Worm (Caenorhabditis elegans) whole organism, early embryonic: Measurements from ENCODE around the gene dkc-1.

ENCODE experiments used
- B0310.2 ChIP-seq: sonication (generic microtip); optimal IDR thresholded peaks from 2 replicates; lab custom pipeline; 2016; ENCODE audit warnings: mild to moderate bottlenecking, missing genetic modification characterization, missing compliant biosample characterization
- F13C5.2 ChIP-seq: sonication (generic microtip); optimal IDR thresholded peaks from 2 replicates; lab custom pipeline; 2017; ENCODE audit warnings: mild to moderate bottlenecking, missing genetic modification characterization, inconsistent platforms, missing compliant biosample characterization
- aly-1 ChIP-seq: sonication (generic microtip); optimal IDR thresholded peaks from 2 replicates; lab custom pipeline; 2016; ENCODE audit warnings: missing genetic modification characterization, missing compliant biosample characterization
- ama-1 ChIP-seq: fragments of 150-350 bp; optimal IDR thresholded peaks from 2 replicates; lab custom pipeline; 2014
- ceh-13 ChIP-seq: fragments of 200-800 bp; sonication (Bioruptor generic); optimal IDR thresholded peaks from 2 replicates; lab custom pipeline; 2018; ENCODE audit warnings: mild to moderate bottlenecking, missing genetic modification characterization, missing compliant biosample characterization
- ceh-36 ChIP-seq: sonication (generic microtip); optimal IDR thresholded peaks from 2 replicates; lab custom pipeline; 2016; ENCODE audit warnings: missing genetic modification characterization, inconsistent platforms, missing compliant biosample characterization
- ets-7 ChIP-seq: sonication (generic microtip); optimal IDR thresholded peaks from 2 replicates; lab custom pipeline; 2016; ENCODE audit warnings: missing genotype, missing genetic modification characterization, missing compliant biosample characterization
- flt-1 ChIP-seq: fragments of 200-800 bp; sonication (Bioruptor generic); IDR thresholded peaks from 2 replicates; pipeline ENCODE4 v1.3.6; 2022; ENCODE audit warnings: missing genetic modification characterization, missing compliant biosample characterization
- hmbx-1 ChIP-seq: sonication (generic microtip); optimal IDR thresholded peaks from 2 replicates; lab custom pipeline; 2016; ENCODE audit warnings: mild to moderate bottlenecking, missing genetic modification characterization, missing compliant biosample characterization
- hmg-4 ChIP-seq: fragments of 200-800 bp; sonication (Bioruptor generic); optimal IDR thresholded peaks from 2 replicates; lab custom pipeline; 2018; ENCODE audit warnings: mild to moderate bottlenecking, missing genetic modification characterization, missing compliant biosample characterization
- hnd-1 ChIP-seq: sonication (generic microtip); optimal IDR thresholded peaks from 2 replicates; lab custom pipeline; 2016; ENCODE audit warnings: missing genetic modification characterization, missing compliant biosample characterization
- pes-1 ChIP-seq: fragments of 200-800 bp; sonication (Bioruptor generic); IDR thresholded peaks from 2 replicates; pipeline ENCODE4 v1.3.6; 2022; ENCODE audit warnings: missing genetic modification reagents, missing genetic modification characterization, missing compliant biosample characterization
- scrt-1 ChIP-seq: fragments of 200-800 bp; sonication (Bioruptor generic); IDR thresholded peaks from 2 replicates; pipeline ENCODE4 v1.3.6; 2022; ENCODE audit warnings: missing genetic modification characterization, missing compliant biosample characterization
- sea-1 ChIP-seq: fragments of 200-800 bp; sonication (Bioruptor generic); conservative IDR thresholded peaks from 2 replicates; pipeline ENCODE4 v1.3.6; 2022; ENCODE audit warnings: missing genetic modification characterization, missing compliant biosample characterization
- tbx-11 ChIP-seq: fragments of 200-800 bp; sonication (Bioruptor generic); IDR thresholded peaks from 2 replicates; pipeline ENCODE4 v1.3.6; 2022; ENCODE audit warnings: missing genetic modification characterization, missing compliant biosample characterization
- tbx-37 ChIP-seq: fragments of 200-800 bp; sonication (Bioruptor generic); conservative IDR thresholded peaks from 2 replicates; pipeline ENCODE4 v1.3.6; 2022; ENCODE audit warnings: missing genetic modification reagents, missing genetic modification characterization, missing compliant biosample characterization
- tra-4 ChIP-seq: sonication (generic microtip); optimal IDR thresholded peaks from 2 replicates; lab custom pipeline; 2017; ENCODE audit warnings: missing genetic modification characterization, missing compliant biosample characterization

The dkc-1 gene

ce11 chrIII:10755480-10756066, 7.3 kb downstream of the dkc-1 start, which contains the start of gene hpl-2:
hpl-2 (minus strand) TSS chrIII:10755530.
- TF ChIP-seq pes-1 (GFP tag; lab: Robert Waterston, UW) (no peak), F13C5.2 (no peak), B0310.2 (tag; lab: Kevin White, UChicago) (no peak), ceh-36 (tag; lab: Kevin White, UChicago) (no peak), hmbx-1 (tag; lab: Kevin White, UChicago) (no peak), hnd-1 (tag; lab: Kevin White, UChicago) (no peak), ceh-13 (GFP tag; lab: Kevin White, UChicago) (no peak), flt-1 (GFP tag; lab: Robert Waterston, UW) (no peak), sea-1 (no peak), tbx-37 (GFP tag; lab: Robert Waterston, UW) (no peak), tra-4 (tag; lab: Kevin White, UChicago) (no peak), scrt-1 (GFP tag; lab: Robert Waterston, UW) (no peak), ama-1 (lab: Kevin White, UChicago) (no peak), hmg-4 (GFP tag; lab: Kevin White, UChicago) (no peak), tbx-11 (no peak)

- TF ChIP-seq F13C5.2 (no peak), pes-1 (GFP tag; lab: Robert Waterston, UW) (no peak), tra-4 (tag; lab: Kevin White, UChicago) (no peak), ama-1 (lab: Kevin White, UChicago) (no peak), ceh-36 (tag; lab: Kevin White, UChicago) (no peak), sea-1 (no peak), hmbx-1 (tag; lab: Kevin White, UChicago) (no peak), tbx-11 (no peak), hnd-1 (tag; lab: Kevin White, UChicago) (no peak), scrt-1 (GFP tag; lab: Robert Waterston, UW) (no peak), ceh-13 (GFP tag; lab: Kevin White, UChicago) (no peak), flt-1 (GFP tag; lab: Robert Waterston, UW) (no peak), B0310.2 (tag; lab: Kevin White, UChicago) (no peak), aly-1 (tag; lab: Kevin White, UChicago) (no peak), ets-7 (no peak), hmg-4 (GFP tag; lab: Kevin White, UChicago) (no peak), tbx-37 (GFP tag; lab: Robert Waterston, UW) (no peak)
Measured at ce11 chrIII:10757540-10757939, 9.3 kb downstream of the dkc-1 start, which contains the start of gene rnf-113. rnf-113 (minus strand) TSS chrIII:10757640.

- TF ChIP-seq scrt-1 (GFP tag; lab: Robert Waterston, UW) = no peak
- no peak for TF ChIP-seq F13C5.2
- no peak for TF ChIP-seq tbx-11
- TF ChIP-seq ceh-13 (GFP tag; lab: Kevin White, UChicago) = no peak
- no peak for TF ChIP-seq B0310.2 (tag; lab: Kevin White, UChicago)
- TF ChIP-seq ets-7 = no peak
- no peak for TF ChIP-seq ceh-36 (tag; lab: Kevin White, UChicago)
- TF ChIP-seq pes-1 (GFP tag; lab: Robert Waterston, UW) = no peak
- TF ChIP-seq sea-1 = no peak
- no peak for TF ChIP-seq hmg-4 (GFP tag; lab: Kevin White, UChicago)
- no peak for TF ChIP-seq tbx-37 (GFP tag; lab: Robert Waterston, UW)
- no peak for TF ChIP-seq hmbx-1 (tag; lab: Kevin White, UChicago)
- no peak for TF ChIP-seq ama-1 (lab: Kevin White, UChicago)
Measured at ce11 chrIII:10758422-10758821, 10.2 kb downstream of the dkc-1 start, which contains the start of gene K01G5.10. K01G5.10 (minus strand) TSS chrIII:10758522.

ce11 chrIII:10759050-10760023, 11.1 kb downstream of the dkc-1 start, which contains the start of gene tasp-1:
tasp-1 (plus strand) TSS chrIII:10759307.
- TF ChIP-seq B0310.2 (tag; lab: Kevin White, UChicago) = peak; percentile 67
- TF ChIP-seq hnd-1 (tag; lab: Kevin White, UChicago) = peak; percentile 74
- peak; percentile 66 for TF ChIP-seq ceh-13 (GFP tag; lab: Kevin White, UChicago)
- TF ChIP-seq sea-1 = peak; percentile 96
- TF ChIP-seq tra-4 (tag; lab: Kevin White, UChicago) = peak; percentile 70
- no peak for TF ChIP-seq ama-1 (lab: Kevin White, UChicago)
- TF ChIP-seq hmg-4 (GFP tag; lab: Kevin White, UChicago) = peak; percentile 98
- peak; percentile 75 for TF ChIP-seq hmbx-1 (tag; lab: Kevin White, UChicago)
- peak; percentile 92 for TF ChIP-seq pes-1 (GFP tag; lab: Robert Waterston, UW)
- TF ChIP-seq ceh-36 (tag; lab: Kevin White, UChicago) = peak; percentile 81
- peak; percentile 99 for TF ChIP-seq F13C5.2
- TF ChIP-seq tbx-37 (GFP tag; lab: Robert Waterston, UW) = peak; percentile 89
- peak; percentile 78 for TF ChIP-seq aly-1 (tag; lab: Kevin White, UChicago)
- peak; percentile 85 for TF ChIP-seq ets-7
- peak; percentile 93 for TF ChIP-seq flt-1 (GFP tag; lab: Robert Waterston, UW)
- TF ChIP-seq scrt-1 (GFP tag; lab: Robert Waterston, UW) = peak; percentile 85
- peak; percentile 91 for TF ChIP-seq tbx-11

ce11 chrIII:10763032-10763431, 14.8 kb downstream of the dkc-1 start, which contains the start of gene dpy-28:
dpy-28 (plus strand) TSS chrIII:10763131.
- TF ChIP-seq hmg-4 (GFP tag; lab: Kevin White, UChicago) = no peak
- TF ChIP-seq flt-1 (GFP tag; lab: Robert Waterston, UW) = no peak
- TF ChIP-seq tbx-11 = no peak
- no peak for TF ChIP-seq pes-1 (GFP tag; lab: Robert Waterston, UW)
- TF ChIP-seq hnd-1 (tag; lab: Kevin White, UChicago) = no peak
- TF ChIP-seq ceh-36 (tag; lab: Kevin White, UChicago) = no peak
- TF ChIP-seq sea-1 = no peak
- no peak for TF ChIP-seq aly-1 (tag; lab: Kevin White, UChicago)
- no peak for TF ChIP-seq tbx-37 (GFP tag; lab: Robert Waterston, UW)
- no peak for TF ChIP-seq F13C5.2
- TF ChIP-seq ets-7 = no peak
- no peak for TF ChIP-seq hmbx-1 (tag; lab: Kevin White, UChicago)
- TF ChIP-seq B0310.2 (tag; lab: Kevin White, UChicago) = no peak
- TF ChIP-seq tra-4 (tag; lab: Kevin White, UChicago) = no peak
